Fruit fly (Drosophila melanogaster) whole organism, embryonic: ENCODE measurements around the gene CG42449.

ENCODE experiments used
- Atf-2 ChIP-seq: fragments of 200-800 bp; sonication (Bioruptor generic); optimal IDR thresholded peaks from 2 replicates; lab custom pipeline; 2016; ENCODE audit warnings: missing biosample characterization, missing genetic modification characterization
- B-H1 ChIP-seq: fragments of 200-800 bp; sonication (Bioruptor generic); IDR thresholded peaks from 3 replicates; pipeline ENCODE4 v1.3.6; 2022; ENCODE audit warnings: missing biosample characterization, missing genetic modification characterization
- Bteb2 ChIP-seq: fragments of 200-800 bp; sonication (Bioruptor generic); optimal IDR thresholded peaks from 2 replicates; lab custom pipeline; 2016; ENCODE audit warnings: missing biosample characterization, missing genetic modification characterization
- CG10267 ChIP-seq: fragments of 200-800 bp; sonication (Bioruptor generic); optimal IDR thresholded peaks from 2 replicates; lab custom pipeline; 2018; ENCODE audit warnings: missing biosample characterization, mild to moderate bottlenecking, missing genetic modification characterization, moderate library complexity
- CG11456 ChIP-seq: fragments of 200-800 bp; sonication (Bioruptor generic); IDR thresholded peaks from 3 replicates; pipeline ENCODE4 v1.3.6; 2022; ENCODE audit warnings: missing biosample characterization, missing genetic modification characterization
- CG1603 ChIP-seq: fragments of 200-800 bp; sonication (Bioruptor generic); optimal IDR thresholded peaks from 2 replicates; lab custom pipeline; 2019; ENCODE audit warnings: missing biosample characterization, mild to moderate bottlenecking, missing genetic modification characterization, moderate library complexity
- CG16779 ChIP-seq: fragments of 200-800 bp; sonication (Bioruptor generic); IDR thresholded peaks from 2 replicates; pipeline ENCODE4 v1.3.6; 2022; ENCODE audit warnings: missing biosample characterization, missing genetic modification characterization
- CG1792 ChIP-seq: fragments of 200-800 bp; sonication (Bioruptor generic); optimal IDR thresholded peaks from 2 replicates; lab custom pipeline; 2016; ENCODE audit warnings: missing biosample characterization, missing genetic modification characterization
- CG2129 ChIP-seq: fragments of 200-800 bp; sonication (Bioruptor generic); IDR thresholded peaks from 2 replicates; pipeline ENCODE4 v1.3.6; 2022; ENCODE audit warnings: missing biosample characterization, missing genetic modification characterization; ENCODE audit not compliant: partially characterized antibody
- CG2712 ChIP-seq: fragments of 200-800 bp; optimal IDR thresholded peaks from 3 replicates; lab custom pipeline; 2019; ENCODE audit warnings: missing biosample characterization, mild to moderate bottlenecking, missing genetic modification characterization, moderate library complexity
- CG31365 ChIP-seq: fragments of 200-800 bp; sonication (Bioruptor generic); optimal IDR thresholded peaks from 2 replicates; lab custom pipeline; 2018; ENCODE audit warnings: missing biosample characterization, mild to moderate bottlenecking, missing genetic modification characterization
- CG32767 ChIP-seq: fragments of 200-800 bp; sonication (Bioruptor generic); IDR thresholded peaks from 2 replicates; pipeline ENCODE4 v1.3.6; 2022; ENCODE audit warnings: missing biosample characterization, missing genetic modification characterization
- CG7786 ChIP-seq: fragments of 200-800 bp; sonication (Bioruptor generic); optimal IDR thresholded peaks from 2 replicates; lab custom pipeline; 2016; ENCODE audit warnings: missing biosample characterization, missing genetic modification characterization
- CG7963 ChIP-seq: fragments of 200-800 bp; sonication (Bioruptor generic); IDR thresholded peaks from 3 replicates; pipeline ENCODE4 v1.3.6; 2022; ENCODE audit warnings: missing biosample characterization, missing genetic modification characterization; ENCODE audit not compliant: partially characterized antibody
- CG8290 ChIP-seq, 3 experiments: fragments of 200-800 bp; sonication (Bioruptor generic); optimal IDR thresholded peaks; 2 replicates each; lab custom pipeline; 2016 to 2019; ENCODE audit warnings: missing biosample characterization in 3 of 3, missing genetic modification characterization in 3 of 3, mild to moderate bottlenecking in 2 of 3, moderate library complexity in 1 of 3
- CG9215 ChIP-seq: fragments of 200-800 bp; sonication (Bioruptor generic); IDR thresholded peaks from 2 replicates; pipeline ENCODE4 v1.3.6; 2022; ENCODE audit warnings: missing biosample characterization, missing genetic modification characterization
- Dll ChIP-seq: fragments of 200-800 bp; sonication (Bioruptor generic); IDR thresholded peaks from 4 replicates; pipeline ENCODE4 v1.3.6; 2022; ENCODE audit warnings: missing biosample characterization, missing genetic modification characterization; ENCODE audit not compliant: partially characterized antibody
- Doc3 ChIP-seq: fragments of 200-800 bp; sonication (Bioruptor generic); IDR thresholded peaks from 3 replicates; pipeline ENCODE4 v1.3.6; 2022; ENCODE audit warnings: missing biosample characterization, missing genetic modification characterization; ENCODE audit not compliant: partially characterized antibody
- HLH4C ChIP-seq: fragments of 200-800 bp; sonication (Bioruptor generic); IDR thresholded peaks from 3 replicates; pipeline ENCODE4 v1.3.6; 2022; ENCODE audit warnings: missing biosample characterization, missing genetic modification characterization; ENCODE audit not compliant: partially characterized antibody
- Kr ChIP-seq: fragments of 200-800 bp; sonication (Bioruptor generic); optimal IDR thresholded peaks from 2 replicates; lab custom pipeline; 2017; ENCODE audit warnings: missing biosample characterization, mild to moderate bottlenecking, missing genetic modification characterization
- NC2α ChIP-seq: fragments of 200-800 bp; sonication (Bioruptor generic); optimal IDR thresholded peaks from 2 replicates; lab custom pipeline; 2016; ENCODE audit warnings: missing biosample characterization, missing genetic modification characterization
- Neu2 ChIP-seq: fragments of 200-800 bp; sonication (Bioruptor generic); optimal IDR thresholded peaks from 3 replicates; lab custom pipeline; 2016; ENCODE audit warnings: missing biosample characterization, missing genetic modification characterization, borderline replicate concordance
- Opbp ChIP-seq: fragments of 200-800 bp; sonication (Bioruptor generic); IDR thresholded peaks from 3 replicates; pipeline ENCODE4 v1.3.6; 2022; ENCODE audit warnings: missing biosample characterization, missing genetic modification characterization; ENCODE audit not compliant: partially characterized antibody
- Scr ChIP-seq: fragments of 200-800 bp; sonication (Bioruptor generic); IDR thresholded peaks from 2 replicates; pipeline ENCODE4 v1.3.6; 2022; ENCODE audit warnings: missing biosample characterization, missing genetic modification characterization; ENCODE audit not compliant: partially characterized antibody
- Spps ChIP-seq: fragments of 200-800 bp; sonication (Bioruptor generic); optimal IDR thresholded peaks from 2 replicates; lab custom pipeline; 2018; ENCODE audit warnings: missing biosample characterization, mild to moderate bottlenecking, missing genetic modification characterization
- Sry-δ ChIP-seq: fragments of 200-800 bp; sonication (Bioruptor generic); optimal IDR thresholded peaks from 2 replicates; lab custom pipeline; 2016; ENCODE audit warnings: missing biosample characterization, missing genetic modification characterization
- bbx ChIP-seq: fragments of 200-800 bp; sonication (Bioruptor generic); IDR thresholded peaks from 2 replicates; pipeline ENCODE4 v1.3.6; 2022; ENCODE audit warnings: missing biosample characterization, missing genetic modification characterization; ENCODE audit not compliant: partially characterized antibody
- dpn ChIP-seq, 2 experiments: fragments of 200-800 bp; sonication (Bioruptor generic); optimal IDR thresholded peaks; 3 replicates each; lab custom pipeline; 2016; ENCODE audit warnings: missing biosample characterization in 2 of 2, missing genetic modification characterization in 2 of 2
- en ChIP-seq: fragments of 200-800 bp; sonication (Bioruptor generic); optimal IDR thresholded peaks from 2 replicates; lab custom pipeline; 2016; ENCODE audit warnings: missing biosample characterization, missing genetic modification characterization
- hb ChIP-seq: fragments of 200-800 bp; sonication (Bioruptor generic); IDR thresholded peaks from 3 replicates; pipeline ENCODE4 v1.3.6; 2022; ENCODE audit warnings: missing biosample characterization, missing genetic modification characterization; ENCODE audit not compliant: partially characterized antibody
- ind ChIP-seq: fragments of 200-800 bp; sonication (Bioruptor generic); optimal IDR thresholded peaks from 3 replicates; lab custom pipeline; 2016; ENCODE audit warnings: missing biosample characterization, missing genetic modification characterization
- inv ChIP-seq: fragments of 200-800 bp; sonication (Bioruptor generic); IDR thresholded peaks from 2 replicates; pipeline ENCODE4 v1.3.6; 2022; ENCODE audit warnings: missing biosample characterization, missing genetic modification characterization; ENCODE audit not compliant: partially characterized antibody
- kni ChIP-seq: fragments of 200-800 bp; sonication (Bioruptor generic); optimal IDR thresholded peaks from 3 replicates; lab custom pipeline; 2017; ENCODE audit warnings: mild to moderate bottlenecking, missing biosample characterization, missing genetic modification reagents, missing genetic modification characterization
- lola ChIP-seq, 3 experiments: fragments of >200 bp in 2 of 3; fragments of 200-800 bp in 1 of 3; sonication (Bioruptor generic) in 1 of 3; optimal IDR thresholded peaks; 2 replicates each; lab custom pipeline; 2017 to 2019; ENCODE audit warnings: missing biosample characterization in 3 of 3, missing genetic modification characterization in 3 of 3, mild to moderate bottlenecking in 1 of 3, moderate library complexity in 1 of 3
- maf-S ChIP-seq: fragments of 200-800 bp; sonication (Bioruptor generic); optimal IDR thresholded peaks from 2 replicates; lab custom pipeline; 2016; ENCODE audit warnings: missing biosample characterization, missing genetic modification characterization
- nom ChIP-seq: fragments of 200-800 bp; sonication (Bioruptor generic); optimal IDR thresholded peaks from 2 replicates; lab custom pipeline; 2017; ENCODE audit warnings: missing biosample characterization, missing genetic modification characterization, mild to moderate bottlenecking, moderate library complexity, missing genetic modification reagents
- pzg ChIP-seq: fragments of 200-800 bp; sonication (Bioruptor generic); optimal IDR thresholded peaks from 3 replicates; lab custom pipeline; 2018; ENCODE audit warnings: missing biosample characterization, mild to moderate bottlenecking, missing genetic modification characterization, moderate library complexity
- sc ChIP-seq, 3 experiments: fragments of >200 bp in 2 of 3; fragments of 200-800 bp in 1 of 3; sonication (Bioruptor generic) in 1 of 3; optimal IDR thresholded peaks; 2 replicates in 2 of 3; 3 replicates in 1 of 3; lab custom pipeline; 2017; ENCODE audit warnings: mild to moderate bottlenecking in 1 of 3, missing biosample characterization in 1 of 3, missing genetic modification characterization in 1 of 3, missing genetic modification reagents in 1 of 3
- sens ChIP-seq: fragments of 200-800 bp; sonication (Bioruptor generic); peaks from one replicate; lab custom pipeline; 2016; ENCODE audit warnings: missing biosample characterization, missing genetic modification characterization
- slbo ChIP-seq: fragments of 200-800 bp; sonication (Bioruptor generic); IDR thresholded peaks from 2 replicates; pipeline ENCODE4 v1.3.6; 2022; ENCODE audit warnings: missing biosample characterization, missing genetic modification characterization
- ssp ChIP-seq: fragments of 200-800 bp; sonication (Bioruptor generic); IDR thresholded peaks from 2 replicates; pipeline ENCODE4 v1.3.6; 2022; ENCODE audit warnings: missing biosample characterization, missing genetic modification characterization
- tap ChIP-seq: fragments of 200-800 bp; optimal IDR thresholded peaks from 3 replicates; lab custom pipeline; 2019; ENCODE audit warnings: missing biosample characterization, mild to moderate bottlenecking, missing genetic modification characterization, moderate library complexity
- tna ChIP-seq: fragments of 200-800 bp; sonication (Bioruptor generic); IDR thresholded peaks from 2 replicates; pipeline ENCODE4 v1.3.6; 2022; ENCODE audit warnings: missing biosample characterization, missing genetic modification characterization; ENCODE audit not compliant: partially characterized antibody
- trem ChIP-seq: fragments of 200-800 bp; optimal IDR thresholded peaks from 3 replicates; lab custom pipeline; 2019; ENCODE audit warnings: missing biosample characterization, mild to moderate bottlenecking, missing genetic modification characterization, moderate library complexity
- unpg ChIP-seq: fragments of 200-800 bp; sonication (Bioruptor generic); optimal IDR thresholded peaks from 3 replicates; lab custom pipeline; 2018; ENCODE audit warnings: missing biosample characterization, mild to moderate bottlenecking, missing genetic modification characterization, moderate library complexity
- yki ChIP-seq: fragments of >200 bp; optimal IDR thresholded peaks from 3 replicates; lab custom pipeline; 2018

Gene CG42449

dm6 chrX:5695035-5695434, 12.0 kb downstream of the CG42449 start, which contains the start of gene CG3149 (continued):
- TF ChIP-seq Opbp (GFP tag; lab: Robert Waterston, UW): peak; percentile 73; the same call in 2 of the 3 replicates
- peak; percentile 49 for TF ChIP-seq pzg
- TF ChIP-seq CG31365: no peak
- no peak for TF ChIP-seq unpg (GFP tag; lab: Kevin White, UChicago)
- peak; percentile 74 for TF ChIP-seq bbx (GFP tag; lab: Robert Waterston, UW)
- TF ChIP-seq Doc3 (GFP tag; lab: Robert Waterston, UW): peak; percentile 58
- peak; percentile 76 for TF ChIP-seq Dll (GFP tag; lab: Robert Waterston, UW)
- TF ChIP-seq tna: peak; percentile 89
- TF ChIP-seq Sry-δ (GFP tag; lab: Kevin White, UChicago): peak; percentile 53

dm6 chrX:5695958-5696357, 12.9 kb downstream of the CG42449 start:
- no peak for TF ChIP-seq NC2α (GFP tag; lab: Kevin White, UChicago)
- TF ChIP-seq maf-S (GFP tag; lab: Kevin White, UChicago): no peak
- TF ChIP-seq Kr: no peak
- peak; percentile 58; the same call in 2 of the 3 replicates for TF ChIP-seq HLH4C
- TF ChIP-seq trem: peak; percentile 51
- TF ChIP-seq Atf-2 (GFP tag; lab: Kevin White, UChicago): no peak
- no peak for TF ChIP-seq B-H1 (GFP tag; lab: Robert Waterston, UW)
- TF ChIP-seq CG2129 (GFP tag; lab: Robert Waterston, UW): peak; percentile 57; the same call in 1 of the 2 replicates
- no peak for TF ChIP-seq ssp (GFP tag; lab: Robert Waterston, UW)
- no peak for TF ChIP-seq yki (lab: Kevin White, UChicago)
- TF ChIP-seq CG8290 (GFP tag; optimal IDR thresholded peaks at IDR 0.05; lab: Kevin White, UChicago): no peak
- TF ChIP-seq CG8290 (tag; optimal IDR thresholded peaks at IDR 0.05; lab: Kevin White, UChicago): peak in 1 of 2 experiments; percentile 38
- 0 out of 2 replicates have a peak, but pooled peaks have one; percentile 10 for TF ChIP-seq CG16779 (GFP tag; lab: Robert Waterston, UW)
- TF ChIP-seq CG10267 (tag; lab: Kevin White, UChicago): no peak
- no peak for TF ChIP-seq sc (optimal IDR thresholded peaks at IDR 0.05; lab: Kevin White, UChicago)
- peak; percentile 57 for TF ChIP-seq sc (GFP tag; optimal IDR thresholded peaks at IDR 0.05; lab: Kevin White, UChicago)
- no peak for TF ChIP-seq sens (GFP tag; lab: Kevin White, UChicago)
- TF ChIP-seq slbo (GFP tag; lab: Robert Waterston, UW): peak; percentile 17
- peak; percentile 81 for TF ChIP-seq CG2712 (tag; lab: Kevin White, UChicago)
- TF ChIP-seq tap (tag; lab: Kevin White, UChicago): peak; percentile 22
- no peak for TF ChIP-seq dpn (GFP tag; optimal IDR thresholded peaks at IDR 0.05; lab: Kevin White, UChicago)
- no peak for TF ChIP-seq pzg
- TF ChIP-seq Bteb2 (GFP tag; lab: Kevin White, UChicago): no peak
- TF ChIP-seq CG11456: peak; percentile 56; the same call in 1 of the 3 replicates
- TF ChIP-seq CG7963 (GFP tag; lab: Robert Waterston, UW): 0 out of 3 replicates have a peak, but pooled peaks have one; percentile 25
- TF ChIP-seq CG1792: no peak
- TF ChIP-seq nom: no peak
- TF ChIP-seq CG9215 (GFP tag; lab: Robert Waterston, UW): no peak; the same call in 1 of the 2 replicates
- no peak for TF ChIP-seq CG7786 (GFP tag; lab: Kevin White, UChicago)
- no peak for TF ChIP-seq en (GFP tag; lab: Kevin White, UChicago)
- peak; percentile 17 for TF ChIP-seq kni
- no peak for TF ChIP-seq CG32767 (GFP tag; lab: Robert Waterston, UW)
- no peak for TF ChIP-seq Neu2
- TF ChIP-seq Scr (GFP tag; lab: Robert Waterston, UW): peak; percentile 79
- no peak for TF ChIP-seq Spps (tag; lab: Kevin White, UChicago)
- TF ChIP-seq Dll (GFP tag; lab: Robert Waterston, UW): peak; percentile 87
- no peak for TF ChIP-seq ind (GFP tag; lab: Kevin White, UChicago)
- peak; percentile 30 for TF ChIP-seq CG1603 (tag; lab: Kevin White, UChicago)
- TF ChIP-seq lola (GFP tag; optimal IDR thresholded peaks at IDR 0.05; lab: Kevin White, UChicago): peak in 1 of 3 experiments; percentile 61
- 0 out of 3 replicates have a peak, but pooled peaks have one; percentile 41 for TF ChIP-seq hb (GFP tag; lab: Robert Waterston, UW)
- TF ChIP-seq inv: peak; percentile 52; the same call in 1 of the 2 replicates
